Worm (Caenorhabditis elegans) whole organism, L4/young adult: ENCODE results near the gene M79.2.

ENCODE experiments used
- W03F9.2 ChIP-seq: fragments of 150-350 bp; optimal IDR thresholded peaks from 2 replicates; lab custom pipeline; 2014; ENCODE audit warnings: missing biosample characterization, missing genetic modification characterization
- dao-5 ChIP-seq: sonication (generic microtip); optimal IDR thresholded peaks from 2 replicates; lab custom pipeline; 2016; ENCODE audit warnings: missing genotype, missing genetic modification characterization, moderate library complexity, missing compliant biosample characterization
- him-1 ChIP-seq: sonication (generic microtip); optimal IDR thresholded peaks from 2 replicates; lab custom pipeline; 2016; ENCODE audit warnings: missing genotype, missing genetic modification reagents, missing genetic modification characterization, missing compliant biosample characterization

- TF ChIP-seq him-1 (tag; lab: Kevin White, UChicago) (no peak), W03F9.2 (no peak), dao-5 (no peak)
Observed at ce11 chrX:10589465-10589864, 39.1 kb downstream of the M79.2 start, which contains the start of gene F57C7.4.
